Worm (Caenorhabditis elegans) whole organism, L2 larva: ENCODE results near the gene F02C9.1.

Experiments used
- ZK546.5 ChIP-seq: sonication (generic microtip); optimal IDR thresholded peaks from 2 replicates; lab custom pipeline; 2017; ENCODE audit warnings: missing biosample characterization, missing genetic modification characterization
- alr-1 ChIP-seq: fragments of 150-350 bp; optimal IDR thresholded peaks from 2 replicates; lab custom pipeline; 2014; ENCODE audit warnings: missing biosample characterization, missing genetic modification characterization
- aly-2 ChIP-seq: fragments of 150-350 bp; optimal IDR thresholded peaks from 2 replicates; lab custom pipeline; 2014; ENCODE audit warnings: missing biosample characterization, missing genetic modification characterization
- ama-1 ChIP-seq: fragments of 150-350 bp; optimal IDR thresholded peaks from 2 replicates; lab custom pipeline; 2018; ENCODE audit warnings: inconsistent platforms
- ceh-82 ChIP-seq: fragments of 150-350 bp; optimal IDR thresholded peaks from 2 replicates; lab custom pipeline; 2014; ENCODE audit warnings: missing biosample characterization, missing genetic modification characterization
- egl-27 ChIP-seq: sonication (generic microtip); optimal IDR thresholded peaks from 3 replicates; lab custom pipeline; 2017; ENCODE audit warnings: missing biosample characterization, missing genetic modification reagents, missing genetic modification characterization
- elt-1 ChIP-seq: fragments of 150-350 bp; optimal IDR thresholded peaks from 2 replicates; lab custom pipeline; 2014; ENCODE audit warnings: missing biosample characterization, missing genetic modification characterization
- lsy-2 ChIP-seq, 2 experiments: fragments of 150-350 bp in 1 of 2; sonication (generic microtip) in 1 of 2; optimal IDR thresholded peaks; 2 replicates each; lab custom pipeline; 2014 to 2017; ENCODE audit warnings: missing biosample characterization in 2 of 2, missing genetic modification characterization in 2 of 2
- nhr-10 ChIP-seq: sonication (generic microtip); optimal IDR thresholded peaks from 2 replicates; lab custom pipeline; 2017; ENCODE audit warnings: missing biosample characterization, missing genetic modification characterization
- nhr-23 ChIP-seq: fragments of 150-350 bp; optimal IDR thresholded peaks from 2 replicates; lab custom pipeline; 2014; ENCODE audit warnings: missing biosample characterization, missing genetic modification reagents, missing genetic modification characterization
- nhr-77 ChIP-seq: fragments of 150-350 bp; optimal IDR thresholded peaks from 2 replicates; lab custom pipeline; 2014; ENCODE audit warnings: missing biosample characterization, missing genetic modification characterization
- ztf-11 ChIP-seq: sonication (generic microtip); optimal IDR thresholded peaks from 2 replicates; lab custom pipeline; 2017; ENCODE audit warnings: missing biosample characterization, missing genetic modification characterization
- ztf-4 ChIP-seq: fragments of 150-350 bp; optimal IDR thresholded peaks from 2 replicates; lab custom pipeline; 2014; ENCODE audit warnings: missing biosample characterization, missing genetic modification characterization

DNA sequence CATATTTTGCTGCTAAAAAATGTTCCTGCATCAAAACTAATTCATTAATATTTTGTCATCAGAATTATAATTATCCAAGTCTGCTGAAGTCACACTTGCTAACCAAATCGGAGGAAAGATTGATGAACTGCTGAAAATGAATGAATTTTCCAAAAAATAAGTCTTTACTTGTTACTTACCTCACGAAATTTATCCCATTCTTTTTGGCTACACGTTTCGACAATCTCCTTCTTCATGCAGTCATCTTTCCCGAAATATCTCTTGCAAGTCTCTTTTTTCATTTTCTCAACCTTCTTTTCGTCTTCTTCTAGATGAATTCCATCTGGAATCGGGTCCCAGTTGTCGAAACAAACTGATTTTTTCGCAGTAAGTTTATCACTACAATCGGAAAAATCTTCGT, 19.9 kb downstream of the F02C9.1 start:
- TF ChIP-seq elt-1 (no peak), nhr-77 (tag; lab: Kevin White, UChicago) (no peak), ama-1 (no peak), alr-1 (tag; lab: Kevin White, UChicago) (no peak), ztf-4 (tag; lab: Kevin White, UChicago) (no peak), egl-27 (tag; lab: Kevin White, UChicago) (no peak), ceh-82 (tag; lab: Kevin White, UChicago) (no peak), nhr-23 (tag; lab: Kevin White, UChicago) (no peak), ztf-11 (no peak), lsy-2 (tag; optimal IDR thresholded peaks at IDR 0.05; lab: Kevin White, UChicago) (no peak), aly-2 (tag; lab: Kevin White, UChicago) (no peak), ZK546.5 (tag; lab: Kevin White, UChicago) (no peak), nhr-10 (tag; lab: Kevin White, UChicago) (no peak)
